Fruit fly (Drosophila melanogaster) S2 (cell line): ENCODE data around the gene orion.

ENCODE experiments used
- CG8478 ChIP-seq: fragments of >200 bp; optimal IDR thresholded peaks from 2 replicates; lab custom pipeline; 2018
- CTCF ChIP-seq, 2 experiments: fragments of >200 bp; optimal IDR thresholded peaks; 2 replicates each; lab custom pipeline; 2018

dm6 chrX:7967848-7968143 is 21.1 kb upstream of the orion start:
- no peak for TF ChIP-seq CG8478 (lab: Kevin White, UChicago)
- no peak for TF ChIP-seq CTCF (optimal IDR thresholded peaks at IDR 0.05; lab: Kevin White, UChicago)
